Fruit fly (Drosophila melanogaster) whole organism, embryonic: ENCODE measurements around the gene Acp62F.

Experiments
- CG10654 ChIP-seq: fragments of 200-800 bp; sonication (Bioruptor generic); optimal IDR thresholded peaks from 2 replicates; lab custom pipeline; 2016; ENCODE audit warnings: missing biosample characterization, missing genetic modification characterization
- CG11695 ChIP-seq: fragments of 200-800 bp; sonication (Bioruptor generic); IDR thresholded peaks from 3 replicates; pipeline ENCODE4 v1.3.6; 2022; ENCODE audit warnings: missing biosample characterization, missing genetic modification characterization
- CG12219 ChIP-seq: fragments of 200-800 bp; sonication (Bioruptor generic); optimal IDR thresholded peaks from 3 replicates; lab custom pipeline; 2018; ENCODE audit warnings: missing biosample characterization, mild to moderate bottlenecking, missing genetic modification characterization
- CG14667 ChIP-seq: fragments of 200-800 bp; sonication (Bioruptor generic); IDR thresholded peaks from 2 replicates; pipeline ENCODE4 v1.3.6; 2022; ENCODE audit warnings: missing biosample characterization, missing genetic modification characterization
- CG15073 ChIP-seq: fragments of 200-800 bp; sonication (Bioruptor generic); optimal IDR thresholded peaks from 2 replicates; lab custom pipeline; 2016; ENCODE audit warnings: missing biosample characterization, missing genetic modification characterization
- CG18262 ChIP-seq: fragments of 200-800 bp; optimal IDR thresholded peaks from 3 replicates; lab custom pipeline; 2019; ENCODE audit warnings: missing biosample characterization, mild to moderate bottlenecking, missing genetic modification characterization, moderate library complexity
- CG2120 ChIP-seq: fragments of 200-800 bp; sonication (Bioruptor generic); optimal IDR thresholded peaks from 3 replicates; lab custom pipeline; 2016; ENCODE audit warnings: missing biosample characterization, missing genetic modification characterization
- CG2712 ChIP-seq: fragments of 200-800 bp; optimal IDR thresholded peaks from 3 replicates; lab custom pipeline; 2019; ENCODE audit warnings: missing biosample characterization, mild to moderate bottlenecking, missing genetic modification characterization, moderate library complexity
- CG30403 ChIP-seq: fragments of 200-800 bp; sonication (Bioruptor generic); optimal IDR thresholded peaks from 3 replicates; lab custom pipeline; 2016; ENCODE audit warnings: missing biosample characterization, missing genetic modification characterization
- CG4404 ChIP-seq: fragments of 200-800 bp; sonication (Bioruptor generic); IDR thresholded peaks from 2 replicates; pipeline ENCODE4 v1.3.6; 2022; ENCODE audit warnings: missing biosample characterization, missing genetic modification characterization
- CG8765 ChIP-seq: fragments of 200-800 bp; sonication (Bioruptor generic); IDR thresholded peaks from 2 replicates; pipeline ENCODE4 v1.3.6; 2022; ENCODE audit warnings: missing biosample characterization, missing genetic modification characterization
- CrebB ChIP-seq: fragments of 200-800 bp; sonication (Bioruptor generic); optimal IDR thresholded peaks from 3 replicates; lab custom pipeline; 2018; ENCODE audit warnings: missing biosample characterization, mild to moderate bottlenecking, missing genetic modification characterization
- Drgx ChIP-seq: fragments of 200-800 bp; sonication (Bioruptor generic); IDR thresholded peaks from 2 replicates; pipeline ENCODE4 v1.3.6; 2022; ENCODE audit warnings: missing biosample characterization, missing genetic modification characterization
- HmgZ ChIP-seq: fragments of 200-800 bp; sonication (Bioruptor generic); optimal IDR thresholded peaks from 2 replicates; lab custom pipeline; 2018; ENCODE audit warnings: missing biosample characterization, mild to moderate bottlenecking, missing genetic modification characterization
- Lpt ChIP-seq: fragments of >200 bp; optimal IDR thresholded peaks from 2 replicates; lab custom pipeline; 2018; ENCODE audit warnings: missing biosample characterization, missing genetic modification characterization
- MBD-R2 ChIP-seq: fragments of 200-800 bp; sonication (Bioruptor generic); IDR thresholded peaks from 2 replicates; pipeline ENCODE4 v1.3.6; 2022; ENCODE audit warnings: missing biosample characterization, missing genetic modification characterization
- MTF-1 ChIP-seq: fragments of 200-800 bp; sonication (Bioruptor generic); optimal IDR thresholded peaks from 2 replicates; lab custom pipeline; 2018; ENCODE audit warnings: missing biosample characterization, mild to moderate bottlenecking, missing genetic modification characterization, borderline replicate concordance
- Myb ChIP-seq: fragments of 200-800 bp; sonication (Bioruptor generic); optimal IDR thresholded peaks from 2 replicates; lab custom pipeline; 2016; ENCODE audit warnings: missing biosample characterization, missing genetic modification characterization
- Optix ChIP-seq: fragments of 200-800 bp; sonication (Bioruptor generic); IDR thresholded peaks from 3 replicates; pipeline ENCODE4 v1.3.6; 2022; ENCODE audit warnings: missing biosample characterization, missing genetic modification characterization
- Rfx ChIP-seq: fragments of 200-800 bp; sonication (Bioruptor generic); IDR thresholded peaks from 2 replicates; pipeline ENCODE4 v1.3.6; 2022; ENCODE audit warnings: missing biosample characterization, missing genetic modification characterization
- Sin3A ChIP-seq: fragments of >200 bp; optimal IDR thresholded peaks from 2 replicates; lab custom pipeline; 2018
- Trl ChIP-seq, 3 experiments: fragments of >200 bp in 2 of 3; fragments of 200-800 bp in 1 of 3; sonication (Bioruptor generic) in 1 of 3; optimal IDR thresholded peaks; 2 replicates in 1 of 3; 3 replicates in 2 of 3; lab custom pipeline; 2016 to 2017; ENCODE audit warnings: missing biosample characterization in 1 of 3, missing genetic modification characterization in 1 of 3
- Usf ChIP-seq: fragments of 200-800 bp; sonication (Bioruptor generic); optimal IDR thresholded peaks from 2 replicates; lab custom pipeline; 2017; ENCODE audit warnings: missing genotype, missing biosample characterization, missing genetic modification characterization
- Xbp1 ChIP-seq: fragments of 200-800 bp; sonication (Bioruptor generic); optimal IDR thresholded peaks from 3 replicates; lab custom pipeline; 2016; ENCODE audit warnings: missing biosample characterization, mild to moderate bottlenecking, missing genetic modification characterization
- YL-1 ChIP-seq: fragments of 200-800 bp; sonication (Bioruptor generic); optimal IDR thresholded peaks from 3 replicates; lab custom pipeline; 2017; ENCODE audit warnings: missing biosample characterization, mild to moderate bottlenecking, missing genetic modification characterization
- ase ChIP-seq: fragments of 200-800 bp; sonication (Bioruptor generic); IDR thresholded peaks from 3 replicates; pipeline ENCODE4 v1.3.6; 2022; ENCODE audit warnings: missing biosample characterization, missing genetic modification characterization
- bab2 ChIP-seq: fragments of 200-800 bp; sonication (Bioruptor generic); optimal IDR thresholded peaks from 2 replicates; lab custom pipeline; 2016; ENCODE audit warnings: missing biosample characterization, missing genetic modification characterization
- crp ChIP-seq, 2 experiments: fragments of 200-800 bp; sonication (Bioruptor generic); optimal IDR thresholded peaks; 2 replicates in 1 of 2; 3 replicates in 1 of 2; lab custom pipeline; 2017; ENCODE audit warnings: missing biosample characterization in 2 of 2, missing genetic modification characterization in 2 of 2, mild to moderate bottlenecking in 1 of 2, moderate library complexity in 1 of 2
- danr ChIP-seq: fragments of 200-800 bp; sonication (Bioruptor generic); IDR thresholded peaks from 2 replicates; pipeline ENCODE4 v1.3.6; 2022; ENCODE audit warnings: missing biosample characterization, missing genetic modification characterization
- exex ChIP-seq: fragments of 200-800 bp; sonication (Bioruptor generic); optimal IDR thresholded peaks from 4 replicates; lab custom pipeline; 2018; ENCODE audit warnings: missing biosample characterization, mild to moderate bottlenecking, missing genetic modification characterization, moderate library complexity
- fd3F ChIP-seq: fragments of 200-800 bp; sonication (Bioruptor generic); optimal IDR thresholded peaks from 2 replicates; lab custom pipeline; 2018; ENCODE audit warnings: missing biosample characterization, mild to moderate bottlenecking, missing genetic modification characterization, moderate library complexity
- gsb-n ChIP-seq: fragments of 200-800 bp; sonication (Bioruptor generic); optimal IDR thresholded peaks from 3 replicates; lab custom pipeline; 2018; ENCODE audit warnings: missing biosample characterization, mild to moderate bottlenecking, missing genetic modification characterization
- h ChIP-seq: fragments of >200 bp; optimal IDR thresholded peaks from 2 replicates; lab custom pipeline; 2017
- ham ChIP-seq: fragments of 200-800 bp; sonication (Bioruptor generic); IDR thresholded peaks from 2 replicates; pipeline ENCODE4 v1.3.6; 2022; ENCODE audit warnings: missing biosample characterization, missing genetic modification characterization
- ken ChIP-seq: fragments of 200-800 bp; sonication (Bioruptor generic); IDR thresholded peaks from 3 replicates; pipeline ENCODE4 v1.3.6; 2022; ENCODE audit warnings: missing biosample characterization, missing genetic modification characterization
- nau ChIP-seq: fragments of 200-800 bp; sonication (Bioruptor generic); optimal IDR thresholded peaks from 3 replicates; lab custom pipeline; 2017; ENCODE audit warnings: missing biosample characterization, mild to moderate bottlenecking, missing genetic modification characterization, missing genetic modification reagents
- onecut ChIP-seq: fragments of 200-800 bp; sonication (Bioruptor generic); IDR thresholded peaks from 2 replicates; pipeline ENCODE4 v1.3.6; 2022; ENCODE audit warnings: missing biosample characterization, missing genetic modification characterization
- pan ChIP-seq, 4 experiments: fragments of >200 bp in 3 of 4; fragments of 200-800 bp in 1 of 4; sonication (Bioruptor generic) in 1 of 4; optimal IDR thresholded peaks in 3 of 4; IDR thresholded peaks in 1 of 4; 2 replicates each; pipeline versions ENCODE4 v1.3.6 to Lab custom; 2017 to 2022; ENCODE audit warnings: missing biosample characterization in 2 of 4, missing genetic modification characterization in 2 of 4, mixed read lengths in 1 of 4
- phol ChIP-seq: fragments of 200-800 bp; sonication (Bioruptor generic); optimal IDR thresholded peaks from 3 replicates; lab custom pipeline; 2018; ENCODE audit warnings: missing biosample characterization, mild to moderate bottlenecking, missing genetic modification characterization, moderate library complexity
- sisA ChIP-seq: fragments of 200-800 bp; sonication (Bioruptor generic); IDR thresholded peaks from 2 replicates; pipeline ENCODE4 v1.3.6; 2022; ENCODE audit warnings: missing biosample characterization, missing genetic modification characterization
- slbo ChIP-seq: fragments of 200-800 bp; sonication (Bioruptor generic); IDR thresholded peaks from 2 replicates; pipeline ENCODE4 v1.3.6; 2022; ENCODE audit warnings: missing biosample characterization, missing genetic modification characterization
- sob ChIP-seq: fragments of 200-800 bp; sonication (Bioruptor generic); IDR thresholded peaks from 2 replicates; pipeline ENCODE4 v1.3.6; 2022; ENCODE audit warnings: missing biosample characterization, missing genetic modification characterization
- sqz ChIP-seq: fragments of 200-800 bp; sonication (Bioruptor generic); optimal IDR thresholded peaks from 3 replicates; lab custom pipeline; 2018; ENCODE audit warnings: missing biosample characterization, mild to moderate bottlenecking, missing genetic modification characterization
- sug ChIP-seq: fragments of 200-800 bp; optimal IDR thresholded peaks from 2 replicates; lab custom pipeline; 2019; ENCODE audit warnings: missing biosample characterization, mild to moderate bottlenecking, missing genetic modification characterization, moderate library complexity
- tll ChIP-seq, 2 experiments: fragments of 200-800 bp in 1 of 2; fragments of >200 bp in 1 of 2; sonication (Bioruptor generic) in 1 of 2; optimal IDR thresholded peaks; 2 replicates each; lab custom pipeline; 2017 to 2019; ENCODE audit warnings: missing biosample characterization in 2 of 2, missing genetic modification characterization in 2 of 2, mild to moderate bottlenecking in 1 of 2, moderate library complexity in 1 of 2
- tx ChIP-seq: fragments of 200-800 bp; sonication (Bioruptor generic); optimal IDR thresholded peaks from 2 replicates; lab custom pipeline; 2016; ENCODE audit warnings: missing biosample characterization, missing genetic modification characterization
- yki ChIP-seq: fragments of >200 bp; optimal IDR thresholded peaks from 3 replicates; lab custom pipeline; 2018
- z ChIP-seq: fragments of 200-800 bp; sonication (Bioruptor generic); IDR thresholded peaks from 3 replicates; pipeline ENCODE4 v1.3.6; 2022; ENCODE audit warnings: missing biosample characterization, missing genetic modification characterization
- zfh1 ChIP-seq: fragments of 200-800 bp; sonication (Bioruptor generic); IDR thresholded peaks from 3 replicates; pipeline ENCODE4 v1.3.6; 2022; ENCODE audit warnings: missing biosample characterization, missing genetic modification characterization
- zfh2 ChIP-seq: fragments of 200-800 bp; sonication (Bioruptor generic); optimal IDR thresholded peaks from 2 replicates; lab custom pipeline; 2016; ENCODE audit warnings: missing biosample characterization, missing genetic modification characterization

Gene Acp62F

dm6 chr3L:2781991-2782677, 42.6 kb downstream of the Acp62F start, which contains the start of gene Pgant6 (continued):
- TF ChIP-seq onecut (GFP tag; lab: Robert Waterston, UW) (no peak), Optix (GFP tag; lab: Robert Waterston, UW) (no peak), ken (GFP tag; lab: Robert Waterston, UW) (no peak), CG8765 (GFP tag; lab: Robert Waterston, UW) (no peak), CG30403 (GFP tag; lab: Kevin White, UChicago) (no peak), ham (GFP tag; lab: Robert Waterston, UW) (no peak), sqz (GFP tag; lab: Kevin White, UChicago) (peak; percentile 42), CG2120 (GFP tag; lab: Kevin White, UChicago) (peak; percentile 29), bab2 (no peak), Trl (optimal IDR thresholded peaks at IDR 0.05; lab: Kevin White, UChicago) (no peak), Trl (GFP tag; optimal IDR thresholded peaks at IDR 0.05; lab: Kevin White, UChicago) (no peak), Lpt (GFP tag; lab: Kevin White, UChicago) (no peak), phol (tag; lab: Kevin White, UChicago) (peak; percentile 30), Xbp1 (GFP tag; lab: Kevin White, UChicago) (peak; percentile 19), MTF-1 (GFP tag; lab: Kevin White, UChicago) (no peak), slbo (GFP tag; lab: Robert Waterston, UW) (peak; percentile 42; the same call in 1 of the 2 replicates), nau (GFP tag; lab: Kevin White, UChicago) (no peak), CrebB (tag; lab: Kevin White, UChicago) (no peak), tx (GFP tag; lab: Kevin White, UChicago) (no peak), HmgZ (tag; lab: Kevin White, UChicago) (peak; percentile 26), YL-1 (GFP tag; lab: Kevin White, UChicago) (peak; percentile 1), ase (GFP tag; lab: Robert Waterston, UW) (no peak), CG18262 (tag; lab: Kevin White, UChicago) (no peak), Myb (peak; percentile 84), pan (optimal IDR thresholded peaks at IDR 0.05; lab: Kevin White, UChicago) (no peak), pan (GFP tag; optimal IDR thresholded peaks at IDR 0.05 in 1 of 2, IDR thresholded peaks at IDR 0.05 in 1 of 2) (peak in 1 of 2 experiments; percentile 22), Usf (GFP tag; lab: Kevin White, UChicago) (no peak), CG11695 (no peak), gsb-n (no peak), h (no peak), CG4404 (GFP tag; lab: Robert Waterston, UW) (no peak), danr (no peak), CG10654 (GFP tag; lab: Kevin White, UChicago) (no peak), CG12219 (GFP tag; lab: Kevin White, UChicago) (no peak), zfh1 (0 out of 3 replicates have a peak, but pooled peaks have one; percentile 22), MBD-R2 (GFP tag; lab: Robert Waterston, UW) (peak; percentile 96), Drgx (GFP tag; lab: Robert Waterston, UW) (no peak), crp (GFP tag; optimal IDR thresholded peaks at IDR 0.05; lab: Kevin White, UChicago) (peak; percentile 76 to 96), sisA (0 out of 2 replicates have a peak, but pooled peaks have one; percentile 7), exex (peak; percentile 50), zfh2 (GFP tag; lab: Kevin White, UChicago) (peak; percentile 19), CG2712 (tag; lab: Kevin White, UChicago) (peak; percentile 4), CG14667 (GFP tag; lab: Robert Waterston, UW) (no peak), tll (GFP tag; optimal IDR thresholded peaks at IDR 0.05; lab: Kevin White, UChicago) (peak in 1 of 2 experiments; percentile 36), yki (lab: Kevin White, UChicago) (no peak), CG15073 (no peak), Sin3A (lab: Kevin White, UChicago) (peak; percentile 25), z (GFP tag; lab: Robert Waterston, UW) (no peak), fd3F (no peak), sob (GFP tag; lab: Robert Waterston, UW) (no peak), sug (tag; lab: Kevin White, UChicago) (peak; percentile 32), Rfx (peak; percentile 48; the same call in 1 of the 2 replicates)
- TF ChIP-seq, all 482 proteins: peak for 50
